Fruit fly (Drosophila melanogaster) whole organism, wandering third instar larva: ENCODE results near the gene ph-d.
A peak's percentile ranks its signal among the peaks of the same experiment; 100 is the strongest.

Experiments used
- Abd-B ChIP-seq: fragments of >200 bp; optimal IDR thresholded peaks from 2 replicates; lab custom pipeline; 2017; ENCODE audit warnings: missing biosample characterization, missing genetic modification characterization
- CG32264 ChIP-seq: fragments of 200-800 bp; sonication (Bioruptor generic); optimal IDR thresholded peaks from 2 replicates; lab custom pipeline; 2016; ENCODE audit warnings: missing biosample characterization, missing genetic modification characterization
- CG9705 ChIP-seq: fragments of 200-800 bp; sonication (Bioruptor generic); optimal IDR thresholded peaks from 2 replicates; lab custom pipeline; 2018; ENCODE audit warnings: missing biosample characterization, mild to moderate bottlenecking, missing genetic modification characterization
- CrebA ChIP-seq: fragments of 200-800 bp; sonication (Bioruptor generic); optimal IDR thresholded peaks from 2 replicates; lab custom pipeline; 2016; ENCODE audit warnings: missing biosample characterization, mild to moderate bottlenecking, missing genetic modification characterization, borderline replicate concordance
- Dfd ChIP-seq: fragments of >200 bp; optimal IDR thresholded peaks from 2 replicates; lab custom pipeline; 2017; ENCODE audit warnings: missing biosample characterization, missing genetic modification characterization
- Dif ChIP-seq: fragments of 200-275, 200-300 bp; sonication (Bioruptor generic); optimal IDR thresholded peaks from 2 replicates; lab custom pipeline; 2018; ENCODE audit warnings: missing biosample characterization, missing genetic modification characterization; ENCODE audit not compliant: partially characterized antibody
- GATAd ChIP-seq: sonication (Bioruptor generic); optimal IDR thresholded peaks from 2 replicates; lab custom pipeline; 2016; ENCODE audit warnings: missing biosample characterization, missing genetic modification characterization
- HLH106 ChIP-seq: fragments of 200-800 bp; optimal IDR thresholded peaks from 3 replicates; lab custom pipeline; 2019; ENCODE audit warnings: missing biosample characterization, mild to moderate bottlenecking, missing genetic modification characterization, moderate library complexity
- Hnf4 ChIP-seq: fragments of 200-800 bp; sonication (Bioruptor generic); optimal IDR thresholded peaks from 2 replicates; lab custom pipeline; 2016; ENCODE audit warnings: missing biosample characterization, mild to moderate bottlenecking, missing genetic modification characterization
- Hr78 ChIP-seq: fragments of >200 bp; optimal IDR thresholded peaks from 2 replicates; lab custom pipeline; 2017; ENCODE audit warnings: missing biosample characterization, missing genetic modification characterization
- Hr83 ChIP-seq: fragments of 200-300 bp; sonication (Bioruptor generic); optimal IDR thresholded peaks from 2 replicates; lab custom pipeline; 2016; ENCODE audit warnings: missing biosample characterization, mild to moderate bottlenecking, missing genetic modification characterization, moderate library complexity; ENCODE audit not compliant: poor library complexity, severe bottlenecking
- Jra ChIP-seq: sonication (Bioruptor generic); optimal IDR thresholded peaks from 2 replicates; lab custom pipeline; 2016; ENCODE audit warnings: missing biosample characterization, missing genetic modification characterization
- Mio ChIP-seq: sonication (Bioruptor generic); optimal IDR thresholded peaks from 2 replicates; lab custom pipeline; 2016; ENCODE audit warnings: missing biosample characterization, missing genetic modification characterization
- Myc ChIP-seq: fragments of >200 bp; optimal IDR thresholded peaks from 2 replicates; lab custom pipeline; 2017
- N ChIP-seq: fragments of >200 bp; optimal IDR thresholded peaks from 2 replicates; lab custom pipeline; 2018; ENCODE audit warnings: missing biosample characterization, missing external identifiers, missing genetic modification characterization
- OdsH ChIP-seq: fragments of 200-800 bp; sonication (Bioruptor generic); optimal IDR thresholded peaks from 2 replicates; lab custom pipeline; 2016; ENCODE audit warnings: missing biosample characterization, mild to moderate bottlenecking, missing genetic modification characterization
- Rel ChIP-seq, 2 experiments: fragments of 200-800 bp; sonication (Bioruptor generic) in 1 of 2; optimal IDR thresholded peaks; 2 replicates in 1 of 2; 3 replicates in 1 of 2; lab custom pipeline; 2016 to 2019; ENCODE audit warnings: mild to moderate bottlenecking in 2 of 2, missing biosample characterization in 2 of 2, missing genetic modification characterization in 2 of 2, moderate library complexity in 1 of 2
- Sp1 ChIP-seq: fragments of 200-800 bp; sonication (Bioruptor generic); optimal IDR thresholded peaks from 3 replicates; lab custom pipeline; 2019; ENCODE audit warnings: missing biosample characterization, mild to moderate bottlenecking, missing genetic modification characterization, moderate library complexity
- Vsx2 ChIP-seq: fragments of 200-300, 225-300 bp; sonication (Bioruptor generic); optimal IDR thresholded peaks from 2 replicates; lab custom pipeline; 2018; ENCODE audit warnings: missing biosample characterization, missing genetic modification characterization; ENCODE audit not compliant: partially characterized antibody
- br ChIP-seq: fragments of 200-800 bp; sonication (Bioruptor generic); optimal IDR thresholded peaks from 2 replicates; lab custom pipeline; 2016; ENCODE audit warnings: missing biosample characterization, missing genetic modification characterization
- brk ChIP-seq: fragments of 200-800 bp; sonication (Bioruptor generic); optimal IDR thresholded peaks from 2 replicates; lab custom pipeline; 2016; ENCODE audit warnings: missing biosample characterization, mild to moderate bottlenecking, missing genetic modification characterization
- dl ChIP-seq, 2 experiments: fragments of 175-275, 200-275 bp in 1 of 2; fragments of 200-275 bp in 1 of 2; sonication (Bioruptor generic); optimal IDR thresholded peaks; lab custom pipeline; 2018; ENCODE audit warnings: mild to moderate bottlenecking in 2 of 2, missing biosample characterization in 2 of 2, missing genetic modification characterization in 2 of 2, moderate library complexity in 2 of 2; ENCODE audit not compliant: partially characterized antibody in 2 of 2, insufficient read depth in 1 of 2
- dmrt93B ChIP-seq: fragments of 200-800 bp; sonication (Bioruptor generic); optimal IDR thresholded peaks from 2 replicates; lab custom pipeline; 2018; ENCODE audit warnings: missing biosample characterization, mild to moderate bottlenecking, missing genetic modification characterization
- dsf ChIP-seq: sonication (Bioruptor generic); optimal IDR thresholded peaks from 2 replicates; lab custom pipeline; 2016; ENCODE audit warnings: missing biosample characterization, missing genetic modification characterization, borderline replicate concordance
- ey ChIP-seq: fragments of 200-800 bp; sonication (Bioruptor generic); optimal IDR thresholded peaks from 2 replicates; lab custom pipeline; 2016; ENCODE audit warnings: missing biosample characterization, missing genetic modification characterization
- foxo ChIP-seq, 2 experiments: fragments of 200-800 bp; sonication (Bioruptor generic); optimal IDR thresholded peaks; 2 replicates in 1 of 2; 3 replicates in 1 of 2; lab custom pipeline; 2016 to 2017; ENCODE audit warnings: missing biosample characterization in 2 of 2, missing genetic modification characterization in 2 of 2
- fru ChIP-seq: fragments of 200-800 bp; sonication (Bioruptor generic); optimal IDR thresholded peaks from 3 replicates; lab custom pipeline; 2016; ENCODE audit warnings: missing biosample characterization, mild to moderate bottlenecking, missing genetic modification characterization
- h ChIP-seq: fragments of 200-800 bp; sonication (Bioruptor generic); optimal IDR thresholded peaks from 3 replicates; lab custom pipeline; 2016; ENCODE audit warnings: missing biosample characterization, mild to moderate bottlenecking, missing genetic modification characterization
- jim ChIP-seq: fragments of 175-275, 200-325 bp; sonication (Bioruptor generic); optimal IDR thresholded peaks from 2 replicates; lab custom pipeline; 2016; ENCODE audit warnings: missing biosample characterization, mild to moderate bottlenecking, missing genetic modification characterization
- lola ChIP-seq: fragments of >200 bp; optimal IDR thresholded peaks from 2 replicates; lab custom pipeline; 2017; ENCODE audit warnings: missing biosample characterization, missing genetic modification characterization
- pan ChIP-seq: fragments of >200 bp; optimal IDR thresholded peaks from 2 replicates; lab custom pipeline; 2017
- psq ChIP-seq: fragments of 200-800 bp; sonication (Bioruptor generic); optimal IDR thresholded peaks from 3 replicates; lab custom pipeline; 2017; ENCODE audit warnings: missing biosample characterization, mild to moderate bottlenecking, missing genetic modification characterization, moderate library complexity
- rgr ChIP-seq: fragments of 200-800 bp; sonication (Bioruptor generic); optimal IDR thresholded peaks from 3 replicates; lab custom pipeline; 2016; ENCODE audit warnings: missing biosample characterization, mild to moderate bottlenecking, missing genetic modification characterization
- sage ChIP-seq: fragments of 200-800 bp; sonication (Bioruptor generic); optimal IDR thresholded peaks from 2 replicates; lab custom pipeline; 2016; ENCODE audit warnings: missing biosample characterization, mild to moderate bottlenecking, missing genetic modification characterization
- sv ChIP-seq: fragments of 200-800 bp; sonication (Bioruptor generic); optimal IDR thresholded peaks from 3 replicates; lab custom pipeline; 2016; ENCODE audit warnings: missing biosample characterization, missing genetic modification characterization
- tai ChIP-seq: sonication (Bioruptor generic); optimal IDR thresholded peaks from 2 replicates; lab custom pipeline; 2016; ENCODE audit warnings: missing biosample characterization, missing genetic modification characterization
- usp ChIP-seq: fragments of >200 bp; optimal IDR thresholded peaks from 2 replicates; lab custom pipeline; 2017; ENCODE audit warnings: missing biosample characterization, missing genetic modification characterization
- woc ChIP-seq: sonication (Bioruptor generic); optimal IDR thresholded peaks from 2 replicates; lab custom pipeline; 2016; ENCODE audit warnings: missing biosample characterization, mild to moderate bottlenecking, missing genetic modification characterization

ph-d gene

DNA sequence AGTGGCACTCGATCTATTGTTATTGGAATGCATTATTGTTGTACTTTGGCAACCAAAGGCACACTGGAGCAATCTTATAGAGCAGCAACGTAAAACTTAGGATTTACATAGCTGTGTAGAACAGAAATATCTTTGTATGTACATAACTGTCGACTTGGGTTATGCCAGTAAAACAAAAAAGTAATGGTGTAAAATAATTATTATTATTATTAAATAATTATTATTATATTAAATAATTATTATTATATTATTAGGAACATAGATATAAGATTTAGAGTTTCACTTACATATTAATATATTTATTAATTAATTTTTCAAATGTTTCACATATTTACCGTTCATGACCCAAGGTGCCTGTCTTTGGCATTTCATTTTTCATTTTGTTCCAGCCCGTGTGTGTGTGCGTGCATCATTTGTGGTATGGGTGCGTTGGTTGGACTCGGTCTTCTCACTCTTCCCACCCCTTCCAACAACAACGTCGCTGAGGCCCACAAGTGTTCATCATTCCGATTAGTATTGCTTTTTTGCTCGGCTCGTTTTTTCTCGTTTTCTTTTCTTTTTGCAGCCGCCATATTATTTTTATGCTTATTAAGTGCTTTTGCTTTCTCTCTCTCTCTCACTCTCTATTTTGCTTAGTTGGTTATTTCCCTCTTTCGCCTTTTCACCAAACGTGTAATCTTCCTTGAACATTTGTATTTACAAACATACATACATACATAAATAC lies 1.0 kb upstream of the ph-d start:
- TF ChIP-seq tai (GFP tag; lab: Kevin White, UChicago) (no peak), OdsH (GFP tag; lab: Kevin White, UChicago) (peak; percentile 80), br (peak; percentile 10), CG32264 (GFP tag; lab: Kevin White, UChicago) (peak; percentile 38), ey (GFP tag; lab: Kevin White, UChicago) (peak; percentile 79), Myc (lab: Kevin White, UChicago) (no peak), Jra (GFP tag; lab: Kevin White, UChicago) (no peak), N (GFP tag; lab: Kevin White, UChicago) (no peak), sage (peak; percentile 69), GATAd (peak; percentile 0), jim (GFP tag; lab: Kevin White, UChicago) (peak; percentile 99), fru (GFP tag; lab: Kevin White, UChicago) (peak; percentile 82), woc (no peak), dsf (GFP tag; lab: Kevin White, UChicago) (no peak), Vsx2 (no peak), foxo (GFP tag; optimal IDR thresholded peaks at IDR 0.05; lab: Kevin White, UChicago) (peak; percentile 65 to 91), Abd-B (no peak), Mio (GFP tag; lab: Kevin White, UChicago) (no peak), brk (GFP tag; lab: Kevin White, UChicago) (no peak), lola (GFP tag; lab: Kevin White, UChicago) (no peak), sv (GFP tag; lab: Kevin White, UChicago) (peak; percentile 90), CrebA (GFP tag; lab: Kevin White, UChicago) (peak; percentile 85), dl (GFP tag; optimal IDR thresholded peaks at IDR 0.05; lab: Kevin White, UChicago; ENCODE audit: insufficient read depth in 1 of 2, partially characterized antibody in 2 of 2) (peak in 1 of 2 experiments; percentile 19), dmrt93B (GFP tag; lab: Kevin White, UChicago) (peak; percentile 93), Dif (GFP tag; lab: Kevin White, UChicago) (peak; percentile 47), psq (GFP tag; lab: Kevin White, UChicago) (peak; percentile 97), CG9705 (GFP tag; lab: Kevin White, UChicago) (peak; percentile 85), Sp1 (GFP tag; lab: Kevin White, UChicago) (peak; percentile 96), Rel (GFP tag; optimal IDR thresholded peaks at IDR 0.05; lab: Kevin White, UChicago) (peak; percentile 60), Rel (tag; optimal IDR thresholded peaks at IDR 0.05; lab: Kevin White, UChicago) (peak; percentile 64), Hr78 (GFP tag; lab: Kevin White, UChicago) (no peak), h (GFP tag; lab: Kevin White, UChicago) (peak; percentile 66), usp (GFP tag; lab: Kevin White, UChicago) (no peak), pan (lab: Kevin White, UChicago) (no peak), Dfd (GFP tag; lab: Kevin White, UChicago) (peak; percentile 60), rgr (peak; percentile 84), Hnf4 (no peak), Hr83 (GFP tag; lab: Kevin White, UChicago) (peak; percentile 28), HLH106 (peak; percentile 97)
